Worm (Caenorhabditis elegans): ENCODE measurements around the gene pssy-2.

ce11 chrIII:13501599-13501998, 30.0 kb downstream of the pssy-2 start, which contains the start of gene T28A8.5:
- TF ChIP-seq F13H6.1 (tag; optimal IDR thresholded peaks at IDR 0.05) (no peak), hlh-6 (tag; optimal IDR thresholded peaks at IDR 0.05) (no peak), T23F11.4 (GFP tag; optimal IDR thresholded peaks at IDR 0.05) (no peak), ceh-9 (tag; optimal IDR thresholded peaks at IDR 0.05) (no peak), tbx-2 (tag; optimal IDR thresholded peaks at IDR 0.05) (no peak), ztf-16 (tag; optimal IDR thresholded peaks at IDR 0.05) (no peak), ceh-2 (tag; optimal IDR thresholded peaks at IDR 0.05) (no peak), ets-4 (tag; optimal IDR thresholded peaks at IDR 0.05) (no peak), lim-6 (tag; optimal IDR thresholded peaks at IDR 0.05) (no peak), pax-1 (tag; optimal IDR thresholded peaks at IDR 0.05) (no peak)
